Fruit fly (Drosophila melanogaster): ENCODE measurements around the gene CG15385.

CG15385 gene

dm6 chr2L:2163568-2163953 is 48.8 kb downstream of the CG15385 start:
- peak; percentile 94 for TF ChIP-seq rn (GFP tag; IDR thresholded peaks at IDR 0.05)
- TF ChIP-seq CG14655 (GFP tag; optimal IDR thresholded peaks at IDR 0.05) = peak; percentile 94
- peak; percentile 97 for TF ChIP-seq fd96Ca (GFP tag; IDR thresholded peaks at IDR 0.05)
- TF ChIP-seq CG9948 (tag; optimal IDR thresholded peaks at IDR 0.05) = peak; percentile 94
- peak; percentile 89 for TF ChIP-seq CG12605 (GFP tag; IDR thresholded peaks at IDR 0.05)
- peak; percentile 94 for TF ChIP-seq CG17806 (tag; optimal IDR thresholded peaks at IDR 0.05)
- peak; percentile 86 for TF ChIP-seq CG32121 (GFP tag; IDR thresholded peaks at IDR 0.05)
- peak; percentile 97 for TF ChIP-seq CG15710 (tag; optimal IDR thresholded peaks at IDR 0.05)
- TF ChIP-seq gl (tag; optimal IDR thresholded peaks at IDR 0.05) = peak; percentile 93
- peak; percentile 96 for TF ChIP-seq CG4496 (GFP tag; IDR thresholded peaks at IDR 0.05)
- peak; percentile 91 for TF ChIP-seq Pif1B (GFP tag; optimal IDR thresholded peaks at IDR 0.05)
- TF ChIP-seq CG10348 (GFP tag; IDR thresholded peaks at IDR 0.05) = peak; percentile 55; the same call in 1 of the 2 replicates
- TF ChIP-seq D1 (tag; optimal IDR thresholded peaks at IDR 0.05) = peak; percentile 76
- TF ChIP-seq EcR (GFP tag; optimal IDR thresholded peaks at IDR 0.05) = peak; percentile 72
- TF ChIP-seq Snoo (tag; optimal IDR thresholded peaks at IDR 0.05) = peak; percentile 93
- TF ChIP-seq CG13204 (GFP tag; optimal IDR thresholded peaks at IDR 0.05) = peak; percentile 89
- TF ChIP-seq CG8301 (tag; optimal IDR thresholded peaks at IDR 0.05) = peak; percentile 92
- TF ChIP-seq Pif1A (GFP tag; optimal IDR thresholded peaks at IDR 0.05) = peak; percentile 92
- peak; percentile 94 for TF ChIP-seq CG34367 (tag; optimal IDR thresholded peaks at IDR 0.05)
- TF ChIP-seq CG8159 (tag; optimal IDR thresholded peaks at IDR 0.05) = peak; percentile 93
- TF ChIP-seq Ets98B (GFP tag; IDR thresholded peaks at IDR 0.05) = peak; percentile 87

dm6 chr2L:2162729-2163567 is 49.4 kb downstream of the CG15385 start:
- TF ChIP-seq CG32121 (GFP tag; IDR thresholded peaks at IDR 0.05) (no peak), fd96Ca (GFP tag; IDR thresholded peaks at IDR 0.05) (0 out of 3 replicates have a peak, but pooled peaks have one; percentile 32), CG17806 (tag; optimal IDR thresholded peaks at IDR 0.05) (peak; percentile 60), Pif1A (GFP tag; optimal IDR thresholded peaks at IDR 0.05) (peak; percentile 65), CG9948 (tag; optimal IDR thresholded peaks at IDR 0.05) (peak; percentile 52), CG8301 (tag; optimal IDR thresholded peaks at IDR 0.05) (peak; percentile 67), CG14655 (GFP tag; optimal IDR thresholded peaks at IDR 0.05) (peak; percentile 73), Snoo (tag; optimal IDR thresholded peaks at IDR 0.05) (no peak), CG15710 (tag; optimal IDR thresholded peaks at IDR 0.05) (peak; percentile 48), CG10348 (GFP tag; IDR thresholded peaks at IDR 0.05) (no peak), EcR (GFP tag; optimal IDR thresholded peaks at IDR 0.05) (no peak), CG8159 (tag; optimal IDR thresholded peaks at IDR 0.05) (peak; percentile 77), CG34367 (tag; optimal IDR thresholded peaks at IDR 0.05) (peak; percentile 55), CG4496 (GFP tag; IDR thresholded peaks at IDR 0.05) (peak; percentile 67; the same call in 1 of the 3 replicates), Ets98B (GFP tag; IDR thresholded peaks at IDR 0.05) (peak; percentile 61), gl (tag; optimal IDR thresholded peaks at IDR 0.05) (no peak), rn (GFP tag; IDR thresholded peaks at IDR 0.05) (no peak), CG13204 (GFP tag; optimal IDR thresholded peaks at IDR 0.05) (peak; percentile 29), D1 (tag; optimal IDR thresholded peaks at IDR 0.05) (no peak), CG12605 (GFP tag; IDR thresholded peaks at IDR 0.05) (no peak; the same call in 1 of the 2 replicates), Pif1B (GFP tag; optimal IDR thresholded peaks at IDR 0.05) (peak; percentile 46)

dm6 chr2L:2162281-2162680 is 50.1 kb downstream of the CG15385 start:
- TF ChIP-seq D1 (tag; optimal IDR thresholded peaks at IDR 0.05) (no peak), CG10348 (GFP tag; IDR thresholded peaks at IDR 0.05) (0 out of 2 replicates have a peak, but pooled peaks have one; percentile 33), fd96Ca (GFP tag; IDR thresholded peaks at IDR 0.05) (peak; percentile 33; the same call in 1 of the 3 replicates), CG13204 (GFP tag; optimal IDR thresholded peaks at IDR 0.05) (peak; percentile 85), CG4496 (GFP tag; IDR thresholded peaks at IDR 0.05) (peak; percentile 62; the same call in 2 of the 3 replicates), CG12605 (GFP tag; IDR thresholded peaks at IDR 0.05) (no peak), EcR (GFP tag; optimal IDR thresholded peaks at IDR 0.05) (peak; percentile 20), rn (GFP tag; IDR thresholded peaks at IDR 0.05) (0 out of 2 replicates have a peak, but pooled peaks have one; percentile 3)

- TF ChIP-seq Snoo (tag; optimal IDR thresholded peaks at IDR 0.05) (peak; percentile 35), CG17806 (tag; optimal IDR thresholded peaks at IDR 0.05) (peak; percentile 53), Ets98B (GFP tag; IDR thresholded peaks at IDR 0.05) (no peak; the same call in 1 of the 2 replicates), CG12605 (GFP tag; IDR thresholded peaks at IDR 0.05) (peak; percentile 28; the same call in 1 of the 2 replicates), Pif1A (GFP tag; optimal IDR thresholded peaks at IDR 0.05) (peak; percentile 14), Pif1B (GFP tag; optimal IDR thresholded peaks at IDR 0.05) (no peak), CG13204 (GFP tag; optimal IDR thresholded peaks at IDR 0.05) (peak; percentile 100), CG9948 (tag; optimal IDR thresholded peaks at IDR 0.05) (peak; percentile 68), rn (GFP tag; IDR thresholded peaks at IDR 0.05) (peak; percentile 37; the same call in 1 of the 2 replicates), CG32121 (GFP tag; IDR thresholded peaks at IDR 0.05) (peak; percentile 39; the same call in 1 of the 2 replicates), EcR (GFP tag; optimal IDR thresholded peaks at IDR 0.05) (peak; percentile 86), CG14655 (GFP tag; optimal IDR thresholded peaks at IDR 0.05) (no peak), CG8301 (tag; optimal IDR thresholded peaks at IDR 0.05) (peak; percentile 44), CG4496 (GFP tag; IDR thresholded peaks at IDR 0.05) (no peak; the same call in none of the 3 replicates), CG10348 (GFP tag; IDR thresholded peaks at IDR 0.05) (no peak), CG8159 (tag; optimal IDR thresholded peaks at IDR 0.05) (peak; percentile 63), fd96Ca (GFP tag; IDR thresholded peaks at IDR 0.05) (peak; percentile 39; the same call in 1 of the 3 replicates), gl (tag; optimal IDR thresholded peaks at IDR 0.05) (no peak), CG34367 (tag; optimal IDR thresholded peaks at IDR 0.05) (peak; percentile 20), CG15710 (tag; optimal IDR thresholded peaks at IDR 0.05) (peak; percentile 50), D1 (tag; optimal IDR thresholded peaks at IDR 0.05) (no peak)
Observed at dm6 chr2L:2161244-2162243, 50.8 kb downstream of the CG15385 start.
